Fruit fly (Drosophila melanogaster) Kc167 (cell line): ENCODE results near the gene emb.

ENCODE experiments used
- h ChIP-seq: fragments of >200 bp; optimal IDR thresholded peaks from 3 replicates; lab custom pipeline; 2018; ENCODE audit warnings: missing external identifiers
- insv ChIP-seq: fragments of >200 bp; optimal IDR thresholded peaks from 3 replicates; lab custom pipeline; 2018; ENCODE audit warnings: missing external identifiers

dm6 chr2L:8394180-8394579 is 9.2 kb upstream of the emb start, which contains the start of gene lectin-29Ca:
- no peak for TF ChIP-seq h (lab: Kevin White, UChicago)
- TF ChIP-seq insv (lab: Kevin White, UChicago): no peak
